Worm (Caenorhabditis elegans): Measurements from ENCODE around the gene lin-36.

ce11 chrIII:8045734-8046133 is 25.1 kb upstream of the lin-36 start, which contains the start of gene K12H4.3:
- TF ChIP-seq tbx-37 (GFP tag; conservative IDR thresholded peaks at IDR 0.05) (no peak), ama-1 (optimal IDR thresholded peaks at IDR 0.05) (no peak), F13C5.2 (tag; optimal IDR thresholded peaks at IDR 0.05) (no peak), hmg-4 (GFP tag; optimal IDR thresholded peaks at IDR 0.05) (no peak)
